Fruit fly (Drosophila melanogaster): ENCODE measurements around the gene CG8132.

The CG8132 gene

DNA sequence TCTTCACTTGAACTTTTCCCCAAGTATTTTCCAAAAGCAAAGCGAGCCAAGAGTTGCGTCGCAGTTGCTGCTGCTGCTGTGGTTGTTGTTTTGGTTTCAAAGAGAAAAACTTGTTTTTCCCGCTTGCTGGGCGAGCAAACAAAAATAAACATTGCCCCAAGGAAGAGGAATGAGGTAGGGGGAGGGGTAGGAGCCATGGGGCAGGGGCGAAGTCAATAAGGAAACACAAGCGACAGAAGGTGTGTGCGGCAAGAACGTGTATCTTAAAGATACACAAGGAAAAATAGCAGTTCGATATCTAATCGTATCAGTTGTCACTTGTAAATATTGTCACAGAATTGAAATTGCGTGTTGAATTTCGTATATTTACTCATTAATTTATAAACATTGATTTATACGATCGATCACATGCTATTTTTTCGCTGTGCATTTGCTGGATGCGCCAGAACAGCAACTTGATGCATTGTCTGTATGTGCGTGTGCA is 7.7 kb upstream of the CG8132 start (continued):
- peak; percentile 74 for TF ChIP-seq onecut (GFP tag; IDR thresholded peaks at IDR 0.05)
- TF ChIP-seq CG32767 (GFP tag; IDR thresholded peaks at IDR 0.05): no peak
- TF ChIP-seq slbo (GFP tag; IDR thresholded peaks at IDR 0.05): no peak
- peak; percentile 48 for TF ChIP-seq CG5245 (GFP tag; optimal IDR thresholded peaks at IDR 0.05)
- no peak for TF ChIP-seq hbn (GFP tag; IDR thresholded peaks at IDR 0.05; ENCODE audit: partially characterized antibody)
- peak; percentile 92 for TF ChIP-seq Xrp1 (GFP tag; IDR thresholded peaks at IDR 0.05)
- TF ChIP-seq Dad (GFP tag; optimal IDR thresholded peaks at IDR 0.05): peak; percentile 17
- peak; percentile 87 for TF ChIP-seq ci (GFP tag; IDR thresholded peaks at IDR 0.05)
- TF ChIP-seq sug (tag; optimal IDR thresholded peaks at IDR 0.05): no peak
- peak; percentile 70 for TF ChIP-seq az2 (GFP tag; optimal IDR thresholded peaks at IDR 0.05)
- no peak for TF ChIP-seq inv (GFP tag; IDR thresholded peaks at IDR 0.05; ENCODE audit: partially characterized antibody)
- TF ChIP-seq nom (GFP tag; optimal IDR thresholded peaks at IDR 0.05): peak; percentile 93
- TF ChIP-seq CG31224 (GFP tag; IDR thresholded peaks at IDR 0.05): peak; percentile 42; the same call in 1 of the 2 replicates
- TF ChIP-seq Elba2 (GFP tag; optimal IDR thresholded peaks at IDR 0.05): no peak
- peak; percentile 48 for TF ChIP-seq grn (GFP tag; optimal IDR thresholded peaks at IDR 0.05)
- TF ChIP-seq ase (GFP tag; IDR thresholded peaks at IDR 0.05): 0 out of 3 replicates have a peak, but pooled peaks have one; percentile 54
- peak; percentile 34 for TF ChIP-seq CG3065 (GFP tag; optimal IDR thresholded peaks at IDR 0.05)
- peak; percentile 66 for TF ChIP-seq CG15011 (GFP tag; optimal IDR thresholded peaks at IDR 0.05)
- peak; percentile 32 for TF ChIP-seq CG11247 (GFP tag; IDR thresholded peaks at IDR 0.05)
- TF ChIP-seq ind (GFP tag; optimal IDR thresholded peaks at IDR 0.05): peak; percentile 48
- TF ChIP-seq CG10979 (tag; optimal IDR thresholded peaks at IDR 0.05): peak; percentile 86
- no peak for TF ChIP-seq btn (GFP tag; optimal IDR thresholded peaks at IDR 0.05)
- TF ChIP-seq CG12744 (GFP tag; optimal IDR thresholded peaks at IDR 0.05): no peak
- peak; percentile 49 for TF ChIP-seq Six4 (GFP tag; optimal IDR thresholded peaks at IDR 0.05)
- peak; percentile 49; the same call in 1 of the 2 replicates for TF ChIP-seq CG32772 (GFP tag; IDR thresholded peaks at IDR 0.05)
- TF ChIP-seq Rx (GFP tag; IDR thresholded peaks at IDR 0.05): peak; percentile 36; the same call in 1 of the 2 replicates
- no peak for TF ChIP-seq CG11696 (GFP tag; IDR thresholded peaks at IDR 0.05)
- TF ChIP-seq Lim3 (GFP tag; IDR thresholded peaks at IDR 0.05): no peak
- TF ChIP-seq nmo (GFP tag; optimal IDR thresholded peaks at IDR 0.05): peak; percentile 78
- peak; percentile 89 for TF ChIP-seq fd64A (GFP tag; optimal IDR thresholded peaks at IDR 0.05)
- TF ChIP-seq trh (GFP tag; optimal IDR thresholded peaks at IDR 0.05): peak; percentile 3
- 0 out of 3 replicates have a peak, but pooled peaks have one; percentile 6 for TF ChIP-seq C15 (GFP tag; IDR thresholded peaks at IDR 0.05)
- TF ChIP-seq CG6813 (GFP tag; optimal IDR thresholded peaks at IDR 0.05): peak; percentile 85
- no peak for TF ChIP-seq Mad (GFP tag; optimal IDR thresholded peaks at IDR 0.05)
- TF ChIP-seq chinmo (GFP tag; IDR thresholded peaks at IDR 0.05; ENCODE audit: partially characterized antibody): 0 out of 4 replicates have a peak, but pooled peaks have one; percentile 54
- TF ChIP-seq wor (GFP tag; IDR thresholded peaks at IDR 0.05): no peak
- TF ChIP-seq CG14667 (GFP tag; IDR thresholded peaks at IDR 0.05): peak; percentile 50; the same call in 1 of the 2 replicates
- TF ChIP-seq crc (GFP tag; optimal IDR thresholded peaks at IDR 0.05): peak; percentile 15
- peak; percentile 53 for TF ChIP-seq CG7372 (GFP tag; IDR thresholded peaks at IDR 0.05)
- TF ChIP-seq CG11723 (GFP tag; optimal IDR thresholded peaks at IDR 0.05): peak; percentile 54
- peak; percentile 71 for TF ChIP-seq CG8359 (GFP tag; optimal IDR thresholded peaks at IDR 0.05; ENCODE audit: borderline replicate concordance)
- TF ChIP-seq gt (GFP tag; IDR thresholded peaks at IDR 0.05): no peak
- TF ChIP-seq MBD-R2 (GFP tag; IDR thresholded peaks at IDR 0.05): no peak
- peak; percentile 60 for TF ChIP-seq CG1602 (GFP tag; optimal IDR thresholded peaks at IDR 0.05)
- TF ChIP-seq repo (GFP tag; optimal IDR thresholded peaks at IDR 0.05): no peak
- peak; percentile 72 for TF ChIP-seq odd (GFP tag; optimal IDR thresholded peaks at IDR 0.05)
- TF ChIP-seq caup (GFP tag; optimal IDR thresholded peaks at IDR 0.05; ENCODE audit: severe bottlenecking): peak; percentile 78
- TF ChIP-seq sim (GFP tag; IDR thresholded peaks at IDR 0.05): peak; percentile 66
- peak; percentile 69 for TF ChIP-seq Oli (tag; optimal IDR thresholded peaks at IDR 0.05)
- TF ChIP-seq CG16815 (GFP tag; optimal IDR thresholded peaks at IDR 0.05): peak; percentile 64
- TF ChIP-seq NC2β (GFP tag; optimal IDR thresholded peaks at IDR 0.05): peak; percentile 53
